Worm (Caenorhabditis elegans) whole organism, midembryonic: ENCODE results near the gene F48E8.2.

Experiments
- T22C8.4 ChIP-seq: fragments of 200-800 bp; sonication (Bioruptor generic); IDR thresholded peaks from 2 replicates; pipeline ENCODE4 v1.3.6; 2022; ENCODE audit warnings: missing genetic modification characterization, missing compliant biosample characterization
- cog-1 ChIP-seq: sonication (generic microtip); optimal IDR thresholded peaks from 2 replicates; lab custom pipeline; 2016; ENCODE audit warnings: missing genetic modification characterization, missing compliant biosample characterization
- flt-1 ChIP-seq: fragments of 200-800 bp; sonication (Bioruptor generic); IDR thresholded peaks from 2 replicates; pipeline ENCODE4 v1.3.6; 2022; ENCODE audit warnings: missing genetic modification characterization, missing compliant biosample characterization
- klf-2 ChIP-seq: fragments of 200-800 bp; sonication (Bioruptor generic); conservative IDR thresholded peaks from 2 replicates; pipeline ENCODE4 v1.3.6; 2022; ENCODE audit warnings: missing genetic modification reagents, missing genetic modification characterization, missing compliant biosample characterization
- med-1 ChIP-seq: sonication (generic microtip); optimal IDR thresholded peaks from 2 replicates; lab custom pipeline; 2017; ENCODE audit warnings: missing genetic modification characterization, mild to moderate bottlenecking, missing compliant biosample characterization, antibody characterized with exemption, missing genetic modification reagents; ENCODE audit not compliant: insufficient read depth
- ref-1 ChIP-seq: fragments of 200-800 bp; sonication (Bioruptor generic); conservative IDR thresholded peaks from 2 replicates; pipeline ENCODE4 v1.3.6; 2022; ENCODE audit warnings: missing genetic modification reagents, missing genetic modification characterization, missing compliant biosample characterization
- tab-1 ChIP-seq: fragments of 200-800 bp; sonication (Bioruptor generic); IDR thresholded peaks from 2 replicates; pipeline ENCODE4 v1.3.6; 2022; ENCODE audit warnings: missing genetic modification characterization, missing compliant biosample characterization
- ztf-23 ChIP-seq: fragments of 200-800 bp; sonication (Bioruptor generic); IDR thresholded peaks from 2 replicates; pipeline ENCODE4 v1.3.6; 2022; ENCODE audit warnings: missing genetic modification reagents, missing genetic modification characterization, missing compliant biosample characterization
- ztf-29 ChIP-seq: fragments of 200-800 bp; sonication (Bioruptor generic); IDR thresholded peaks from 2 replicates; pipeline ENCODE4 v1.3.6; 2022; ENCODE audit warnings: missing genetic modification reagents, missing genetic modification characterization, missing compliant biosample characterization

Gene F48E8.2

ce11 chrIII:5472693-5473092 is 8.5 kb downstream of the F48E8.2 start:
- TF ChIP-seq cog-1 (no peak), klf-2 (no peak), ztf-29 (no peak), tab-1 (GFP tag; lab: Robert Waterston, UW) (no peak), T22C8.4 (no peak), flt-1 (GFP tag; lab: Robert Waterston, UW) (no peak), med-1 (GFP tag; lab: Kevin White, UChicago) (no peak), ztf-23 (no peak), ref-1 (GFP tag; lab: Robert Waterston, UW) (no peak)

ce11 chrIII:5474176-5474575 is 10.0 kb downstream of the F48E8.2 start, which contains the start of gene lon-1:
Gene lon-1 (plus strand): TSS chrIII:5474476.
- TF ChIP-seq tab-1 (GFP tag; lab: Robert Waterston, UW) (no peak), cog-1 (no peak), T22C8.4 (no peak), med-1 (GFP tag; lab: Kevin White, UChicago) (no peak), flt-1 (GFP tag; lab: Robert Waterston, UW) (no peak)

ce11 chrIII:5478011-5478410 is 13.8 kb downstream of the F48E8.2 start, which contains the start of gene R02F2.10:
Gene R02F2.10 (plus strand): TSS chrIII:5478311.
- TF ChIP-seq ztf-29 (no peak), ztf-23 (no peak), klf-2 (no peak), tab-1 (GFP tag; lab: Robert Waterston, UW) (no peak), flt-1 (GFP tag; lab: Robert Waterston, UW) (no peak), cog-1 (no peak), T22C8.4 (no peak)

ce11 chrIII:5478824-5479368 is 14.7 kb downstream of the F48E8.2 start, which contains the start of the genes R02F2.6 and R02F2.5:
Gene R02F2.6 (minus strand): TSS chrIII:5478924.
Gene R02F2.5 (plus strand): TSS chrIII:5479318.
- TF ChIP-seq ztf-23, result no peak
- no peak for TF ChIP-seq flt-1 (GFP tag; lab: Robert Waterston, UW)
- no peak for TF ChIP-seq tab-1 (GFP tag; lab: Robert Waterston, UW)
- no peak for TF ChIP-seq cog-1
- TF ChIP-seq ztf-29, result no peak
- TF ChIP-seq ref-1 (GFP tag; lab: Robert Waterston, UW), result no peak
- TF ChIP-seq klf-2, result no peak

- peak; percentile 74 for TF ChIP-seq T22C8.4
- TF ChIP-seq ztf-23, result no peak
Observed at ce11 chrIII:5479493-5480167, 15.5 kb downstream of the F48E8.2 start.

ce11 chrIII:5483738-5484315 is 19.6 kb downstream of the F48E8.2 start, which contains the start of the genes R02F2.7 and R02F2.4:
Gene R02F2.7 (minus strand): TSS chrIII:5483773.
Gene R02F2.4 (plus strand): TSS chrIII:5484289.
- TF ChIP-seq flt-1 (GFP tag; lab: Robert Waterston, UW) (no peak), tab-1 (GFP tag; lab: Robert Waterston, UW) (no peak), cog-1 (no peak), med-1 (GFP tag; lab: Kevin White, UChicago) (no peak), ref-1 (GFP tag; lab: Robert Waterston, UW) (no peak), ztf-23 (no peak), T22C8.4 (no peak), klf-2 (no peak), ztf-29 (no peak)

- TF ChIP-seq ref-1 (GFP tag; lab: Robert Waterston, UW) (no peak), ztf-23 (no peak), flt-1 (GFP tag; lab: Robert Waterston, UW) (no peak), klf-2 (no peak), tab-1 (GFP tag; lab: Robert Waterston, UW) (no peak)
Observed at ce11 chrIII:5486345-5486744, 22.2 kb downstream of the F48E8.2 start.

ce11 chrIII:5487087-5487603 is 23.0 kb downstream of the F48E8.2 start, which contains the start of gene osg-1:
Gene osg-1 (plus strand): TSS chrIII:5487553.
- TF ChIP-seq cog-1, result no peak
- no peak for TF ChIP-seq tab-1 (GFP tag; lab: Robert Waterston, UW)
- no peak for TF ChIP-seq T22C8.4

- TF ChIP-seq ztf-23 (no peak), tab-1 (GFP tag; lab: Robert Waterston, UW) (no peak), ztf-29 (no peak), klf-2 (no peak), flt-1 (GFP tag; lab: Robert Waterston, UW) (no peak)
Observed at ce11 chrIII:5495168-5495567, 31.0 kb downstream of the F48E8.2 start, which contains the start of gene R02F2.8. Gene R02F2.8 (minus strand): TSS chrIII:5495268.

- no peak for TF ChIP-seq cog-1
- TF ChIP-seq flt-1 (GFP tag; lab: Robert Waterston, UW), result 0 out of 2 replicates have a peak, but pooled peaks have one; percentile 36
Observed at ce11 chrIII:5498973-5499372, 34.8 kb downstream of the F48E8.2 start, which contains the start of gene R02F2.9. Gene R02F2.9 (plus strand): TSS chrIII:5499190.

ce11 chrIII:5499942-5500341 is 35.8 kb downstream of the F48E8.2 start:
- TF ChIP-seq ztf-29 (no peak), ztf-23 (no peak), med-1 (GFP tag; lab: Kevin White, UChicago) (no peak), cog-1 (no peak), flt-1 (GFP tag; lab: Robert Waterston, UW) (no peak), T22C8.4 (no peak; the same call in 1 of the 2 replicates), ref-1 (GFP tag; lab: Robert Waterston, UW) (no peak), klf-2 (no peak), tab-1 (GFP tag; lab: Robert Waterston, UW) (no peak)
